Worm (Caenorhabditis elegans): Measurements from ENCODE around the gene sul-2.

DNA sequence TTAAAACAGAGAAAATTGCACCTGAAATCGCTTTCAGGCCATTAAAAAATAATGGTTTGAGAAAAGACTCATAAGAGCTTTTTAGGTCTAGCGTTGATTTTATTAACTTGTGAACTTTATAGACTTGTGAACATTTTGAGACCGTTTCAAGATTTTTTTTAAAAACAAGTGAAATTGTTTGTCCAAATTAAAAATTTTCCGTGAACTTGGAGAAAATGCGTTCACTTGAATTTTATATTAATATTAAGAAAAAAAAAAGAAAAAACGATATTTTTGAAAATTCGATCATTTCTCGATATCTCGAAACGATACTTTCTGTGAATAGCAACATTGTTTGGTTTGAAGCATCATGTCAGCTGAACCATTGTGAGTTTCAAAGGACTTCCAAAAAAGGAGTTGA, 32.9 kb downstream of the sul-2 start, which contains the start of gene F20D6.1:
- TF ChIP-seq tab-1 (GFP tag; IDR thresholded peaks at IDR 0.05) (no peak), T22C8.4 (GFP tag; IDR thresholded peaks at IDR 0.05) (no peak), cog-1 (tag; optimal IDR thresholded peaks at IDR 0.05) (no peak), med-1 (GFP tag; optimal IDR thresholded peaks at IDR 0.05; ENCODE audit: insufficient read depth) (no peak), flt-1 (GFP tag; IDR thresholded peaks at IDR 0.05) (no peak), ztf-29 (GFP tag; IDR thresholded peaks at IDR 0.05) (no peak), klf-2 (GFP tag; conservative IDR thresholded peaks at IDR 0.05) (no peak), ref-1 (GFP tag; conservative IDR thresholded peaks at IDR 0.05) (no peak)

Data from whole organism, midembryonic.